Fruit fly (Drosophila melanogaster) whole organism, prepupa: ENCODE measurements around the gene CG2310.

Experiments used
- CG6276 ChIP-seq: fragments of 200-800 bp; sonication (Bioruptor generic); optimal IDR thresholded peaks from 2 replicates; lab custom pipeline; 2017; ENCODE audit warnings: missing biosample characterization, mild to moderate bottlenecking, missing genetic modification characterization
- Eip75B ChIP-seq: fragments of 200-800 bp; sonication (Bioruptor generic); optimal IDR thresholded peaks from 3 replicates; lab custom pipeline; 2016; ENCODE audit warnings: missing biosample characterization, missing genetic modification characterization
- Gug ChIP-seq: fragments of 200-800 bp; sonication (Bioruptor generic); IDR thresholded peaks from 2 replicates; pipeline ENCODE4 v1.3.6; 2022; ENCODE audit warnings: missing biosample characterization, missing genetic modification characterization
- cyc ChIP-seq: fragments of 200-800 bp; sonication (Bioruptor generic); optimal IDR thresholded peaks from 3 replicates; lab custom pipeline; 2016; ENCODE audit warnings: missing biosample characterization, missing genetic modification characterization
- fd59A ChIP-seq: fragments of 200-800 bp; sonication (Bioruptor generic); optimal IDR thresholded peaks from 2 replicates; lab custom pipeline; 2017; ENCODE audit warnings: missing biosample characterization, mild to moderate bottlenecking, missing genetic modification characterization, missing genetic modification reagents

DNA sequence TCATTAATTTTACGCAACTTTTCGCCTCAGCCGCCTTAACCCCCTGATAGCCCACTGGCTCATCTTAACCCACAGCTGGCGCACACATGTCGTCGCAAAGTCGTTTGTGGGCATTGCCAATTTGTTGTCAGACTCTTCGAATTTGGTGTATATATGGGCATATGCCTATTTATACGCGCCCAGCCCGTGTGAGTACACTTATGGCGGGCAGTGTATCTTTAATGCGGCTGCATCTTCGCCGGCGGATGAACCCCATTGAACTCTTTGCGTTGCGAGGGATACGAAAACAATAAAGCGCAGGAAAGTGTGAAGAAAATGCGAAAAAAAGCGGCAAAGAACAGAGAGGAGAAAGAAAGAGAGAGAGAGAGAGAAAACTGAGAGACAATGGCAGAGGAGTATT, 32.2 kb downstream of the CG2310 start:
- TF ChIP-seq Gug (GFP tag; lab: Robert Waterston, UW) (no peak), CG6276 (GFP tag; lab: Kevin White, UChicago) (no peak), cyc (GFP tag; lab: Kevin White, UChicago) (peak; percentile 57), Eip75B (GFP tag; lab: Kevin White, UChicago) (peak; percentile 55), fd59A (no peak)
